Worm (Caenorhabditis elegans) whole organism, L4 larva: ENCODE measurements around the gene C06E4.2.
"Not testable (repeated sequence)": the region's sequence is repeated elsewhere in the genome, so short reads cannot be mapped to it uniquely, and the experiment has no call there.

Source experiments
- D1046.2 ChIP-seq: fragments of 200-800 bp; sonication (Bioruptor generic); IDR thresholded peaks from 2 replicates; pipeline ENCODE4 v1.3.6; 2022; ENCODE audit warnings: missing genetic modification characterization, missing compliant biosample characterization
- F44E2.7 ChIP-seq: fragments of 200-800 bp; sonication (Bioruptor generic); IDR thresholded peaks from 2 replicates; pipeline ENCODE4 v2.1.2; 2022; ENCODE audit warnings: missing genetic modification characterization, missing compliant biosample characterization
- F49E8.2 ChIP-seq: sonication (generic microtip); optimal IDR thresholded peaks from 2 replicates; lab custom pipeline; 2016; ENCODE audit warnings: missing compliant biosample characterization, mild to moderate bottlenecking, missing genetic modification characterization, borderline replicate concordance
- R02D3.7 ChIP-seq: fragments of 150-350 bp; sonication (generic microtip); optimal IDR thresholded peaks from 3 replicates; lab custom pipeline; 2014; ENCODE audit warnings: missing biosample characterization, missing genetic modification characterization
- T20F7.1 ChIP-seq: fragments of 200-800 bp; sonication (Bioruptor generic); optimal IDR thresholded peaks from 2 replicates; lab custom pipeline; 2018; ENCODE audit warnings: mild to moderate bottlenecking, missing genetic modification characterization, missing compliant biosample characterization
- Y105C5A.15 ChIP-seq: fragments of 200-800 bp; sonication (Bioruptor generic); IDR thresholded peaks from 2 replicates; pipeline ENCODE4 v1.3.6; 2022; ENCODE audit warnings: missing genetic modification characterization, missing compliant biosample characterization
- Y48G9A.11 ChIP-seq: fragments of 200-800 bp; sonication (Bioruptor generic); IDR thresholded peaks from 2 replicates; pipeline ENCODE4 v1.3.6; 2022; ENCODE audit warnings: missing genetic modification reagents, missing genetic modification characterization, missing compliant biosample characterization
- ZK337.2 ChIP-seq: fragments of 200-800 bp; sonication (Bioruptor generic); IDR thresholded peaks from 2 replicates; pipeline ENCODE4 v1.3.6; 2022; ENCODE audit warnings: missing genetic modification reagents, missing genetic modification characterization, missing compliant biosample characterization
- ZK546.5 ChIP-seq, 2 experiments: sonication (generic microtip); optimal IDR thresholded peaks; 2 replicates each; lab custom pipeline; 2017; ENCODE audit warnings: missing biosample characterization in 2 of 2, missing genetic modification characterization in 2 of 2
- ama-1 ChIP-seq: fragments of 150-350 bp; optimal IDR thresholded peaks from 2 replicates; lab custom pipeline; 2014; ENCODE audit warnings: inconsistent platforms, mixed read lengths
- ceh-32 ChIP-seq: sonication (generic microtip); optimal IDR thresholded peaks from 2 replicates; lab custom pipeline; 2016; ENCODE audit warnings: mild to moderate bottlenecking, missing genetic modification characterization, missing compliant biosample characterization; ENCODE audit not compliant: poor library complexity
- ces-1 ChIP-seq: fragments of 150-350 bp; sonication (generic microtip); optimal IDR thresholded peaks from 4 replicates; lab custom pipeline; 2014; ENCODE audit warnings: missing biosample characterization, missing genetic modification reagents, missing genetic modification characterization
- daf-16 ChIP-seq, 3 experiments: sonication (generic microtip); optimal IDR thresholded peaks; 2 replicates each; lab custom pipeline; 2016 to 2017; ENCODE audit warnings: missing genetic modification characterization in 3 of 3, missing genetic modification reagents in 3 of 3, mild to moderate bottlenecking in 2 of 3, missing compliant biosample characterization in 2 of 3, missing biosample characterization in 1 of 3, moderate library complexity in 1 of 3
- daf-19 ChIP-seq: fragments of 200-800 bp; sonication (Bioruptor generic); conservative IDR thresholded peaks from 2 replicates; pipeline ENCODE4 v1.3.6; 2022; ENCODE audit warnings: missing genetic modification characterization, missing compliant biosample characterization
- dmd-8 ChIP-seq: fragments of 200-800 bp; sonication (Bioruptor generic); IDR thresholded peaks from 2 replicates; pipeline ENCODE4 v1.3.6; 2022; ENCODE audit warnings: missing genetic modification characterization, missing compliant biosample characterization
- dpl-1 ChIP-seq: fragments of 150-350 bp; optimal IDR thresholded peaks from 2 replicates; lab custom pipeline; 2014; ENCODE audit warnings: missing biosample characterization, missing genetic modification reagents, missing genetic modification characterization
- egl-43 ChIP-seq: fragments of 200-800 bp; sonication (Bioruptor generic); IDR thresholded peaks from 2 replicates; pipeline ENCODE4 v1.3.6; 2022; ENCODE audit warnings: missing genetic modification reagents, missing genetic modification characterization, missing compliant biosample characterization
- fos-1 ChIP-seq: fragments of 150-350 bp; optimal IDR thresholded peaks from 2 replicates; lab custom pipeline; 2014; ENCODE audit warnings: missing biosample characterization, missing genetic modification characterization
- hlh-11 ChIP-seq: fragments of 200-800 bp; sonication (Bioruptor generic); optimal IDR thresholded peaks from 2 replicates; lab custom pipeline; 2018; ENCODE audit warnings: mild to moderate bottlenecking, missing genetic modification characterization, missing compliant biosample characterization
- hlh-30 ChIP-seq: sonication (generic microtip); optimal IDR thresholded peaks from 2 replicates; lab custom pipeline; 2017; ENCODE audit warnings: antibody characterized with exemption, mild to moderate bottlenecking, missing genetic modification characterization, missing compliant biosample characterization; ENCODE audit not compliant: insufficient read depth
- lim-7 ChIP-seq: fragments of 200-800 bp; sonication (Bioruptor generic); IDR thresholded peaks from 2 replicates; pipeline ENCODE4 v1.3.6; 2022; ENCODE audit warnings: missing genetic modification characterization, missing compliant biosample characterization
- lin-1 ChIP-seq: fragments of 200-800 bp; sonication (Bioruptor generic); IDR thresholded peaks from 2 replicates; pipeline ENCODE4 v1.3.6; 2022; ENCODE audit warnings: missing genetic modification reagents, missing genetic modification characterization, missing compliant biosample characterization
- lin-15B ChIP-seq: fragments of 150-350 bp; sonication (generic microtip); optimal IDR thresholded peaks from 3 replicates; lab custom pipeline; 2014; ENCODE audit warnings: missing biosample characterization, missing genetic modification characterization
- lin-29 ChIP-seq: fragments of 200-800 bp; sonication (Bioruptor generic); IDR thresholded peaks from 2 replicates; pipeline ENCODE4 v1.3.6; 2022; ENCODE audit warnings: missing genetic modification reagents, missing genetic modification characterization, missing compliant biosample characterization
- lin-38 ChIP-seq: fragments of 200-800 bp; sonication (Bioruptor generic); IDR thresholded peaks from 2 replicates; pipeline ENCODE4 v1.3.6; 2022; ENCODE audit warnings: missing genetic modification reagents, missing genetic modification characterization, missing compliant biosample characterization
- lir-3 ChIP-seq: sonication (generic microtip); optimal IDR thresholded peaks from 2 replicates; lab custom pipeline; 2016; ENCODE audit warnings: mild to moderate bottlenecking, missing genetic modification characterization, missing compliant biosample characterization
- lsy-2 ChIP-seq, 2 experiments: fragments of 150-350 bp in 1 of 2; sonication (generic microtip) in 1 of 2; optimal IDR thresholded peaks; 2 replicates each; lab custom pipeline; 2014 to 2017; ENCODE audit warnings: missing biosample characterization in 2 of 2, missing genetic modification characterization in 2 of 2
- madf-9 ChIP-seq: fragments of 200-800 bp; sonication (Bioruptor generic); conservative IDR thresholded peaks from 2 replicates; pipeline ENCODE4 v1.3.6; 2022; ENCODE audit warnings: missing genetic modification reagents, missing genetic modification characterization, missing compliant biosample characterization
- mep-1 ChIP-seq: fragments of 150-350 bp; sonication (generic microtip); optimal IDR thresholded peaks from 3 replicates; lab custom pipeline; 2014; ENCODE audit warnings: missing biosample characterization, missing genetic modification characterization
- mes-2 ChIP-seq: sonication (generic microtip); optimal IDR thresholded peaks from 2 replicates; lab custom pipeline; 2016; ENCODE audit warnings: missing genotype, mild to moderate bottlenecking, missing genetic modification characterization, missing compliant biosample characterization; ENCODE audit not compliant: poor library complexity, severe bottlenecking
- nhr-102 ChIP-seq: sonication (generic microtip); optimal IDR thresholded peaks from 2 replicates; lab custom pipeline; 2016; ENCODE audit warnings: mild to moderate bottlenecking, missing genetic modification characterization, moderate library complexity, missing compliant biosample characterization
- nhr-111 ChIP-seq: fragments of 200-800 bp; sonication (Bioruptor generic); optimal IDR thresholded peaks from 2 replicates; lab custom pipeline; 2018; ENCODE audit warnings: mild to moderate bottlenecking, missing genetic modification characterization, missing compliant biosample characterization
- nhr-25 ChIP-seq: sonication (generic microtip); optimal IDR thresholded peaks from 2 replicates; lab custom pipeline; 2017; ENCODE audit warnings: missing genetic modification characterization, mild to moderate bottlenecking, missing compliant biosample characterization, antibody characterized with exemption, moderate library complexity, borderline replicate concordance; ENCODE audit not compliant: insufficient read depth
- nhr-28 ChIP-seq: fragments of 150-350 bp; optimal IDR thresholded peaks from 2 replicates; lab custom pipeline; 2014; ENCODE audit warnings: missing biosample characterization, missing genetic modification characterization
- nhr-42 ChIP-seq: fragments of 200-800 bp; sonication (Bioruptor generic); IDR thresholded peaks from 2 replicates; pipeline ENCODE4 v1.3.6; 2022; ENCODE audit warnings: missing genetic modification characterization, missing compliant biosample characterization
- nhr-6 ChIP-seq: fragments of 150-350 bp; optimal IDR thresholded peaks from 2 replicates; lab custom pipeline; 2014; ENCODE audit warnings: missing biosample characterization, missing genetic modification characterization
- nhr-77 ChIP-seq: fragments of 150-350 bp; optimal IDR thresholded peaks from 2 replicates; lab custom pipeline; 2014; ENCODE audit warnings: missing biosample characterization, missing genetic modification characterization
- pqm-1 ChIP-seq: sonication (generic microtip); optimal IDR thresholded peaks from 2 replicates; lab custom pipeline; 2017; ENCODE audit warnings: missing biosample characterization, missing genetic modification characterization
- rbr-2 ChIP-seq: sonication (generic microtip); optimal IDR thresholded peaks from 2 replicates; lab custom pipeline; 2016; ENCODE audit warnings: missing genotype, missing genetic modification characterization, missing compliant biosample characterization
- set-16 ChIP-seq: fragments of 200-800 bp; sonication (Bioruptor generic); IDR thresholded peaks from 2 replicates; pipeline ENCODE4 v1.3.6; 2022; ENCODE audit warnings: missing genetic modification reagents, missing genetic modification characterization, missing compliant biosample characterization
- spr-1 ChIP-seq: sonication (generic microtip); optimal IDR thresholded peaks from 2 replicates; lab custom pipeline; 2016; ENCODE audit warnings: mild to moderate bottlenecking, missing genetic modification characterization, missing compliant biosample characterization
- tag-97 ChIP-seq: fragments of 200-800 bp; sonication (Bioruptor generic); IDR thresholded peaks from 2 replicates; pipeline ENCODE4 v1.3.6; 2022; ENCODE audit warnings: missing genetic modification characterization, missing compliant biosample characterization
- tra-1 ChIP-seq: fragments of 200-800 bp; sonication (Bioruptor generic); IDR thresholded peaks from 2 replicates; pipeline ENCODE4 v1.3.6; 2022; ENCODE audit warnings: missing genetic modification reagents, missing genetic modification characterization, missing compliant biosample characterization
- unc-39 ChIP-seq: sonication (generic microtip); optimal IDR thresholded peaks from 2 replicates; lab custom pipeline; 2017; ENCODE audit warnings: missing biosample characterization, missing genetic modification characterization
- unc-62 ChIP-seq, 3 experiments: fragments of 150-350 bp in 1 of 3; sonication (generic microtip); optimal IDR thresholded peaks in 2 of 3; peaks in 1 of 3; 1 replicate in 1 of 3; 2 replicates in 2 of 3; lab custom pipeline; 2014 to 2017; ENCODE audit warnings: missing biosample characterization in 3 of 3, missing genetic modification characterization in 3 of 3, missing genetic modification reagents in 3 of 3, missing genotype in 1 of 3
- zip-2 ChIP-seq: fragments of 150-350 bp; optimal IDR thresholded peaks from 2 replicates; lab custom pipeline; 2014; ENCODE audit warnings: missing biosample characterization, missing genetic modification characterization
- ztf-11 ChIP-seq: fragments of 150-350 bp; optimal IDR thresholded peaks from 2 replicates; lab custom pipeline; 2014; ENCODE audit warnings: missing biosample characterization, missing genetic modification characterization

The C06E4.2 gene

DNA sequence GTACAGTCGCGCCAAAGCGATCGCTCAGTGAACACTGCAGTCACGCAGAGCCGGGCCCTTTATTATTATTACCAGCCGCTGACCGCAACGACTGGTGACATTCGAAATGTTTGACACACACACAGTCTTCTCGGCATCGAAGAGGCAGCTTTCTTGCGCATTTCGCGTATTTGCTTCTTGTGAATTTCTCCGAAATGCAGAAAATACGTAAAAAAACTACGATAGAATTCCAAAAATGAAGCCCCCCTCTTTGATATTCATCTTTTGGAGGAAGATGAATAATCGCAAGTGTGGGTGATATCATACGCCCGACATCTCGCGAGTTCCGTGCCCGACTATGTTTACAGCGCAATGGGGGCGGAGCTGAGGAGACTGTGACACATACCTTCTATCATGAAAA is 23.5 kb upstream of the C06E4.2 start:
- TF ChIP-seq madf-9 (GFP tag; lab: Robert Waterston, UW) (no peak), mes-2 (tag; lab: Kevin White, UChicago) (peak; percentile 1), F49E8.2 (tag; lab: Kevin White, UChicago) (peak; percentile 15), ces-1 (no peak)

DNA sequence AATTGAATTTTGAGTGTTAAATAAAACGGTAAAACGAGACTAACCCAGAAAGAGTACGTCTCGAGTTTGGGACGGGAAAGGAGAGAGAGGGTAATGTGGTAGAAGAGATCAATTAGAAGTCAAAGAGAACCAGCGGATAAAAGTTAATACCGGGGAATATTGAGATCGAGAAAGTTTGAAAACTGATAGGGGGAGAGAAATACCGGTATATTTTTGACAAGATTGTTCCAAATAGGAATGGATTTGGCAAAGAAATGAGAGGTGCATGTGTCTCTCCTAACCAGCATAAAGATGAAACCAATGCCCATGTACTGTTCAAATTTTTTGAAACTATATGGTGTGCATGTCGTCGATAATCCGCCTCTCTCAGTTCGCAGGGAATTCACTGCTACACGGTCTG is 22.1 kb upstream of the C06E4.2 start, which contains the start of gene C06E4.5:
Gene C06E4.5, plus strand, starts transcription at position 301 of the 400 bp plus-strand sequence.
- TF ChIP-seq dpl-1; lin-1 (GFP tag; lab: Robert Waterston, UW); Y105C5A.15 (GFP tag; lab: Robert Waterston, UW): not testable (repeated sequence)
- TF ChIP-seq, all 104 proteins: peak for 0; not testable (repeated sequence) for 104

DNA sequence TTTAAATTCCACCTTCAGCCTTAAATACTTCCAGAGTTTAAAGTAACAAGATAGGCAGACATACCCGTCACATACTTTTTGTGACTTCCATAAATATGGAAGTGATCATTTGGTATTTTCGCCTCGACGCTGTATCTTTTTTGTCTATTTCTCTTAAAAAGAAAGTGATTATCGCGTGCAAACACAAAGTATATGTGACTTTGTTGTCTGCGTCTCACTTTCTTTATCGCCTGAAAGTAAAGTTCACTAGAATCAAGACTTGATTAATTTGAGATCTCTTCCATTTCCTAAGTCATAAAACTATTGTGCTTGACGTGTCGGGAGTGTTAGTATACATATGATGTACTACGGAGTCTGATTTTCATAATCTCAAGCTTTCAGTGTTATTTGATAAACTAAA is 18.5 kb upstream of the C06E4.2 start, which contains the start of gene C06E4.6:
Gene C06E4.6, minus strand, starts transcription at position 51 of the 400 bp plus-strand sequence.
- TF ChIP-seq Y48G9A.11 (no peak), F44E2.7 (GFP tag; lab: Robert Waterston, UW) (no peak), set-16 (GFP tag; lab: Robert Waterston, UW) (no peak), nhr-42 (no peak), daf-19 (GFP tag; lab: Robert Waterston, UW) (no peak), lin-15B (tag; lab: Kevin White, UChicago) (no peak), mep-1 (tag; lab: Kevin White, UChicago) (no peak), unc-39 (tag; lab: Kevin White, UChicago) (no peak), mes-2 (tag; lab: Kevin White, UChicago) (no peak), nhr-102 (tag; lab: Kevin White, UChicago) (peak; percentile 92), nhr-77 (tag; lab: Kevin White, UChicago) (peak; percentile 7), D1046.2 (GFP tag; lab: Robert Waterston, UW) (no peak), nhr-28 (tag; lab: Kevin White, UChicago) (peak; percentile 96), R02D3.7 (no peak), lsy-2 (tag; optimal IDR thresholded peaks at IDR 0.05; lab: Kevin White, UChicago) (no peak), ama-1 (lab: Kevin White, UChicago) (no peak), lim-7 (GFP tag; lab: Robert Waterston, UW) (no peak), lin-29 (GFP tag; lab: Robert Waterston, UW) (no peak), daf-16 (GFP tag; optimal IDR thresholded peaks at IDR 0.05; lab: Kevin White, UChicago) (no peak), daf-16 (tag; optimal IDR thresholded peaks at IDR 0.05; lab: Kevin White, UChicago) (peak; percentile 23), rbr-2 (tag; lab: Kevin White, UChicago) (no peak), hlh-30 (peak; percentile 62), nhr-111 (GFP tag; lab: Kevin White, UChicago) (no peak), ztf-11 (tag; lab: Kevin White, UChicago) (no peak), nhr-6 (tag; lab: Kevin White, UChicago) (no peak), Y105C5A.15 (GFP tag; lab: Robert Waterston, UW) (no peak), zip-2 (tag; lab: Kevin White, UChicago) (no peak), ceh-32 (tag; lab: Kevin White, UChicago) (no peak), tra-1 (GFP tag; lab: Robert Waterston, UW) (no peak), ZK546.5 (tag; optimal IDR thresholded peaks at IDR 0.05; lab: Kevin White, UChicago) (no peak), egl-43 (GFP tag; lab: Robert Waterston, UW) (no peak), pqm-1 (tag; lab: Kevin White, UChicago) (peak; percentile 43), dmd-8 (GFP tag; lab: Robert Waterston, UW) (no peak), unc-62 (GFP tag; optimal IDR thresholded peaks at IDR 0.05 in 1 of 2; lab: Kevin White, UChicago) (no peak), unc-62 (tag; optimal IDR thresholded peaks at IDR 0.05; lab: Kevin White, UChicago) (no peak), nhr-25 (tag; lab: Kevin White, UChicago) (no peak), hlh-11 (no peak), ZK337.2 (GFP tag; lab: Robert Waterston, UW) (no peak), spr-1 (tag; lab: Kevin White, UChicago) (no peak), T20F7.1 (GFP tag; lab: Kevin White, UChicago) (no peak), lin-38 (GFP tag; lab: Robert Waterston, UW) (no peak), tag-97 (GFP tag; lab: Robert Waterston, UW) (no peak), lir-3 (no peak), fos-1 (tag; lab: Kevin White, UChicago) (no peak)
